Worm (Caenorhabditis elegans): ENCODE data around the gene rpb-6.

The rpb-6 gene

DNA sequence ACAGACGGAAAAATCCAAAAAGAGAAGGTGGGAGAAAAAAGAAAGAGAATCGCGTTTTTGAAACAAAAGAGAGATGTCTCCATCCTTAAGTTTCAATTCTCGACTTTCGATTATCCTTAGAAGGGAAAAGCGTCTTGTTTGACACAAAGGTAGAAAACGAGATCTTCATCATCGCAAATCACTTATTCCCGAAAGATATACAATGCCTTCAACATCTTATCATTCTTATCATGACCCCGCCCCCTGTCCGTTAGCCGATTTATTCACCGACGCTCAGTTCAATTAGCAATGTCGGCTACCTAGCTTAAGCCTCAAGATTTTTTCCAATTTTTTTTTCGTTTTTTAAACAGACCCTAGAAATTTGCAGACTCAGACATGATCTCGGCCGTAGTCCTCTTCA lies 19.8 kb downstream of the rpb-6 start, which contains the start of gene C14A4.9:
Gene C14A4.9 (plus strand): TSS at position 368 of the 400 bp plus-strand sequence.
- TF ChIP-seq nfyb-1 (GFP tag; IDR thresholded peaks at IDR 0.05) (no peak), dox-1 (GFP tag; IDR thresholded peaks at IDR 0.05) (no peak), ceh-40 (GFP tag; IDR thresholded peaks at IDR 0.05) (no peak)

DNA sequence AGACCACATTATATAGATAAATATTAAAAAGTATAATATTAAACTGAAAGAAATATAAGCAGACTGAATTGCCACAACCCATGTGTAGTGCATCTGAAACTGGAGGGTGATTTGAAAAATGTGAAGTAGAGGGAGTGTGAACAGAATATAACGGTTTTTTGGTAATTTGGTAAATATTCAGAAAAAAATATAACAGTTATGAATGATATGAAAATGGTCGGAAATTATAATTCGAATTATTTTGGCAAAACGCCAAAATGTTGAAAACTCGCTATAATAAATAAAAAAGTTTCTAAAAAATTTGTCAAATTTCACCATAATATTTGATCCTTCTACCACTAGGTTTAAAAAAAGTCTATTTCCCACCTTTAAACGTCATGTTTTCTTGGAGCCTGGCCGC lies 23.0 kb downstream of the rpb-6 start, which contains the start of gene srv-2:
Gene srv-2 (minus strand): TSS at position 101 of the 400 bp plus-strand sequence.
- TF ChIP-seq F49E8.2 (tag; optimal IDR thresholded peaks at IDR 0.05; ENCODE audit: insufficient read depth) (no peak), pbrm-1 (GFP tag; IDR thresholded peaks at IDR 0.05) (no peak), ama-1 (optimal IDR thresholded peaks at IDR 0.05) (no peak), ama-1 (GFP tag; optimal IDR thresholded peaks at IDR 0.05) (no peak), pha-4 (tag; optimal IDR thresholded peaks at IDR 0.05) (no peak), lin-26 (GFP tag; IDR thresholded peaks at IDR 0.05) (no peak), sptf-2 (GFP tag; optimal IDR thresholded peaks at IDR 0.05) (no peak), tbx-9 (tag; optimal IDR thresholded peaks at IDR 0.05; ENCODE audit: borderline replicate concordance) (no peak), hrde-1 (tag; optimal IDR thresholded peaks at IDR 0.05; ENCODE audit: borderline replicate concordance) (no peak), tbp1 (GFP tag; optimal IDR thresholded peaks at IDR 0.05) (no peak), attf-3 (GFP tag; conservative IDR thresholded peaks at IDR 0.05) (no peak), ceh-27 (GFP tag; optimal IDR thresholded peaks at IDR 0.05) (no peak), nhr-90 (tag; optimal IDR thresholded peaks at IDR 0.05) (no peak), Y79H2A.3 (GFP tag; conservative IDR thresholded peaks at IDR 0.05) (no peak), ztf-6 (GFP tag; IDR thresholded peaks at IDR 0.05) (no peak), let-526 (GFP tag; IDR thresholded peaks at IDR 0.05) (no peak), atf-7 (tag; optimal IDR thresholded peaks at IDR 0.05) (no peak), D2030.7 (GFP tag; IDR thresholded peaks at IDR 0.05) (no peak)

DNA sequence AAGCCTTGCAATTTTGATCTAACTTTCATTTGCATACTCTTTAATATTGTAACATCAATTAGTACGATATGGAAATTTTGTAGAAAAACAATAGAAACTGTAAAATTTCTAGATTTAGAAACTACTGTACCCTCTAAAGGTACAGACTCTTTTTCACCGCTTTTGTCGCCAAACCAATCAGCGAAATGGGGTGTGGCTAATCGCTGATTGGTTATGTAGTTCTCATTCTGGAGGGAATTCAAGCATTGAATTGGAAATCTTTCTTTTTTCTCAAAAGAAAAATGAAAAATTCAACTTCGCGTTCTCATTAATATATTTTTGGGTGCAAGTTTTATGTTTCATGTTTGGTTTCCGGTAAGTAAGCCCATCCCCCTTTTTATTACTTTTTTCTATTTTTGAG lies 24.4 kb downstream of the rpb-6 start:
- no peak for TF ChIP-seq dox-1 (GFP tag; IDR thresholded peaks at IDR 0.05)

DNA sequence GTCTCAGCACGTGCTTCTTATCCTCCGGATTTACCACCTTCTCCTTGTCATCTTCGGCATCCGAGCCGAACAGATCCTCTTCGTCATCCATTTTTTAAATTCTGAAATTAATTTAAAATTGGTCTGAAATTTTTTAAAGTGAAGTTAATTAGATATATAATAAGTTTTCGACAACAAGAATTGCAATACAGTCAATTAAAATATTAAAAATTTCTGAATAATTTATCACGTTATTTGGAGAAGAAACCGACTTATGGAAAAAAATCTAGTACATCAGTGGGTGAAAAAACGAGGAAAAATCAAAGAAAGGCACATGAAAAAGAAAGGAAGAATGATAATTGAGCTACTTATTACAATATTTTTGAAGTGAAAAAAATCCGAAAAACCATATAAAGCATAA lies 26.3 kb downstream of the rpb-6 start, which contains the start of gene taf-13:
Gene taf-13 (minus strand): TSS at position 101 of the 400 bp plus-strand sequence.
- TF ChIP-seq attf-6 (GFP tag; IDR thresholded peaks at IDR 0.05) (no peak), tbx-9 (tag; optimal IDR thresholded peaks at IDR 0.05; ENCODE audit: borderline replicate concordance) (no peak), madf-10 (tag; optimal IDR thresholded peaks at IDR 0.05) (no peak), T07F8.4 (tag; optimal IDR thresholded peaks at IDR 0.05) (no peak), hmg-1.2 (GFP tag; IDR thresholded peaks at IDR 0.05) (no peak), dox-1 (GFP tag; IDR thresholded peaks at IDR 0.05) (no peak)

DNA sequence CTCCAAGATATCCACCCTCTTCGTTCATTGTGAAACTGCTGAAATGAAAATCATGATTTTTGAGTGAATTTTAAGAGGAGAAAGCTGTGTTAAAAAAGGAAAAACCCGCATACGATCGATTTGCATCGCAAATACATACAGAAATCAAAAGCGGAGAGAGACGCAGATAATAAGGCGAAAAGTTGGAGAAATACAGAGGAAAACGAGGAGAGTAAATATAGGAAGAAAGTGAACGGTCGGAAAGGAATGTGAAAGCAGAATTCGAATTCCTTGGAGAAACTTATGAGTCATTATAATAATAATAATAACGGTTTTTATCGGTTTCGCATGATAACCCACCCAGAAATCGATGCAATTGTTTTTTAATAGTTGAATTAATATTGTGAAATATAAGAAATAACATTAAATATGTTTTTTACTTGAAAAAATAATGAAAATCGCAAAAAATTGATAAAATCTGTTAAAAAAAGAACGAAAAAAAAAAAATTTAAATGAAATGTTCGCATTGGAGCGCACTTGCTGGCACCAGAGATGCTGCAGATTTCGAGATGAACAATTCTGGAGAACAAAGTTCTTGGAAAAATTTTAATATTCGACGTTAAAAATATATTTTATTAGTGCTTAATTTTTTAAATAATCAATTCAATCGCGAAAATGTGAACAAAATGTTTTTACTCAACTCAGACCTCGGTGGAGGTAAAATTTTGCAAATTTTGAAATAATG lies 28.2 kb downstream of the rpb-6 start, which contains the start of gene ccm-3:
Gene ccm-3 (minus strand): TSS at position 38 of the 724 bp plus-strand sequence.
- TF ChIP-seq Y53F4B.3 (GFP tag; IDR thresholded peaks at IDR 0.05): no peak
- no peak for TF ChIP-seq madf-10 (tag; optimal IDR thresholded peaks at IDR 0.05)
- TF ChIP-seq efl-1 (GFP tag; optimal IDR thresholded peaks at IDR 0.05): peak; percentile 10
- no peak for TF ChIP-seq fkh-3 (tag; optimal IDR thresholded peaks at IDR 0.05)
- no peak for TF ChIP-seq T26A5.8 (tag; optimal IDR thresholded peaks at IDR 0.05)
- no peak for TF ChIP-seq C17E4.6 (GFP tag; IDR thresholded peaks at IDR 0.05)
- TF ChIP-seq snpc-3.4 (tag; optimal IDR thresholded peaks at IDR 0.05): no peak
- TF ChIP-seq C06A6.2 (GFP tag; conservative IDR thresholded peaks at IDR 0.05): no peak
- no peak for TF ChIP-seq sdz-38 (tag; optimal IDR thresholded peaks at IDR 0.05)
- TF ChIP-seq F37B4.10 (GFP tag; IDR thresholded peaks at IDR 0.05): no peak
- TF ChIP-seq ztf-3 (GFP tag; optimal IDR thresholded peaks at IDR 0.05): no peak
- no peak for TF ChIP-seq tbp1 (GFP tag; optimal IDR thresholded peaks at IDR 0.05)
- TF ChIP-seq ztf-28 (GFP tag; IDR thresholded peaks at IDR 0.05): no peak
- TF ChIP-seq pha-4 (tag; optimal IDR thresholded peaks at IDR 0.05): no peak
- no peak for TF ChIP-seq bed-1 (GFP tag; IDR thresholded peaks at IDR 0.05)
- no peak for TF ChIP-seq egl-18 (GFP tag; IDR thresholded peaks at IDR 0.05)
- no peak for TF ChIP-seq nfya-2 (GFP tag; IDR thresholded peaks at IDR 0.05)
- peak; percentile 32 for TF ChIP-seq nhr-80 (tag; optimal IDR thresholded peaks at IDR 0.05)
- no peak for TF ChIP-seq Y56A3A.18 (GFP tag; IDR thresholded peaks at IDR 0.05)
- TF ChIP-seq Y53G8AR.9 (GFP tag; conservative IDR thresholded peaks at IDR 0.05): no peak

Data from whole organism, young adult.